Worm (Caenorhabditis elegans): ENCODE measurements around the gene kin-19.

The kin-19 gene

DNA sequence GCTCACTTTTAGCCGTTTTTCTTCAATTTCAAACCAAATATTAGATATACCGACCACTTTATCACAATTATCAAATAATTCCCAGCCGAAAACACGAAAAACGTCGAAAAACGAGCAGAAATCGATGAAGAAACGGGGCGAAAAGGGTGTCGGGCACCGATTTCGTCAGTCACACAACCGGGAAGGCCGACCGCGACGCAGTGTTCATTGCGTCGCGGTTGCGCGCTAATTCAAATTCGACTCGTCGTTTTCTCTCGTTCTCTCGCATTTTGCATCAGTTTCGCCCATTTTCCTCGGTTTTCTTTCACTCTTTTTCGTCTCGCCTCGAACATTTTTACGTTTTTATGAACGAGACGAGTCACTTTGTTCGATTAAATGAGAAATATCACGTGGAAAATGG lies 1.1 kb upstream of the kin-19 start:
- TF ChIP-seq T26A8.4 (GFP tag; IDR thresholded peaks at IDR 0.05) (0 out of 2 replicates have a peak, but pooled peaks have one; percentile 42), tag-97 (GFP tag; IDR thresholded peaks at IDR 0.05) (no peak), hlh-30 (tag; optimal IDR thresholded peaks at IDR 0.05; ENCODE audit: insufficient read depth) (peak; percentile 83), rbr-2 (tag; optimal IDR thresholded peaks at IDR 0.05) (peak; percentile 46), dmd-6 (GFP tag; IDR thresholded peaks at IDR 0.05) (peak; percentile 59), fkh-10 (GFP tag; optimal IDR thresholded peaks at IDR 0.05) (peak; percentile 13), nhr-10 (tag; optimal IDR thresholded peaks at IDR 0.05) (no peak), ceh-62 (tag; optimal IDR thresholded peaks at IDR 0.05) (no peak), lir-3 (tag; optimal IDR thresholded peaks at IDR 0.05) (no peak), dpl-1 (GFP tag; optimal IDR thresholded peaks at IDR 0.05) (peak; percentile 87), zip-11 (GFP tag; IDR thresholded peaks at IDR 0.05) (no peak), skn-1 (tag; optimal IDR thresholded peaks at IDR 0.05) (no peak), daf-8 (GFP tag; IDR thresholded peaks at IDR 0.05) (no peak), hlh-11 (tag; optimal IDR thresholded peaks at IDR 0.05) (peak; percentile 70), pqm-1 (tag; optimal IDR thresholded peaks at IDR 0.05) (no peak), spr-1 (tag; optimal IDR thresholded peaks at IDR 0.05) (no peak), ama-1 (optimal IDR thresholded peaks at IDR 0.05) (peak; percentile 49), snpc-1.2 (GFP tag; IDR thresholded peaks at IDR 0.05) (no peak), dmd-8 (GFP tag; IDR thresholded peaks at IDR 0.05) (no peak), lin-38 (GFP tag; IDR thresholded peaks at IDR 0.05) (peak; percentile 31), nhr-77 (tag; optimal IDR thresholded peaks at IDR 0.05) (peak; percentile 75), mdt-29 (GFP tag; IDR thresholded peaks at IDR 0.05) (0 out of 2 replicates have a peak, but pooled peaks have one; percentile 15), lin-13 (GFP tag; optimal IDR thresholded peaks at IDR 0.05) (peak; percentile 56), lin-1 (GFP tag; IDR thresholded peaks at IDR 0.05) (no peak), unc-62 (GFP tag; optimal IDR thresholded peaks at IDR 0.05 in 1 of 2) (peak in 1 of 2 experiments; percentile 40), unc-62 (tag; optimal IDR thresholded peaks at IDR 0.05) (no peak), set-16 (GFP tag; IDR thresholded peaks at IDR 0.05) (peak; percentile 47; the same call in 1 of the 2 replicates), mep-1 (tag; optimal IDR thresholded peaks at IDR 0.05) (peak; percentile 70), jun-1 (tag; optimal IDR thresholded peaks at IDR 0.05) (no peak), mxl-3 (GFP tag; optimal IDR thresholded peaks at IDR 0.05) (peak; percentile 29), D1046.2 (GFP tag; IDR thresholded peaks at IDR 0.05) (no peak), lin-15B (tag; optimal IDR thresholded peaks at IDR 0.05) (peak; percentile 16), mdl-1 (tag; optimal IDR thresholded peaks at IDR 0.05) (peak in 1 of 2 experiments; percentile 82), unc-130 (GFP tag; optimal IDR thresholded peaks at IDR 0.05) (no peak), aha-1 (tag) (peak; percentile 94), dve-1 (tag; optimal IDR thresholded peaks at IDR 0.05; ENCODE audit: insufficient read depth) (peak; percentile 82), egl-43 (GFP tag; IDR thresholded peaks at IDR 0.05) (peak; percentile 62; the same call in 1 of the 2 replicates), madf-5 (GFP tag; IDR thresholded peaks at IDR 0.05) (no peak), Y105C5A.15 (GFP tag; IDR thresholded peaks at IDR 0.05) (no peak), hmg-1.1 (GFP tag; IDR thresholded peaks at IDR 0.05) (peak; percentile 45), ceh-82 (tag; optimal IDR thresholded peaks at IDR 0.05) (no peak), nhr-6 (tag; optimal IDR thresholded peaks at IDR 0.05) (peak; percentile 76), dmd-9 (GFP tag; IDR thresholded peaks at IDR 0.05) (no peak), F37D6.2 (tag; optimal IDR thresholded peaks at IDR 0.05) (peak; percentile 46), daf-16 (GFP tag; optimal IDR thresholded peaks at IDR 0.05) (no peak), daf-16 (tag; optimal IDR thresholded peaks at IDR 0.05) (peak; percentile 47), ces-1 (GFP tag; optimal IDR thresholded peaks at IDR 0.05) (no peak), zag-1 (tag; optimal IDR thresholded peaks at IDR 0.05) (no peak), pha-4 (GFP tag; IDR thresholded peaks at IDR 0.05) (peak; percentile 39; the same call in 1 of the 2 replicates), pha-4 (tag; optimal IDR thresholded peaks at IDR 0.05) (no peak), egl-27 (tag; optimal IDR thresholded peaks at IDR 0.05) (no peak), ztf-7 (tag; optimal IDR thresholded peaks at IDR 0.05) (no peak), R02D3.7 (tag; optimal IDR thresholded peaks at IDR 0.05) (no peak), nhr-28 (tag; optimal IDR thresholded peaks at IDR 0.05) (peak; percentile 60)

Measured in whole organism, L4 larva.